Fruit fly (Drosophila melanogaster) whole organism, prepupa: ENCODE measurements around the gene CG17260.
A peak's percentile ranks its signal among the peaks of the same experiment; 100 is the strongest.

Source experiments
- CG10669 ChIP-seq: fragments of 200-800 bp; sonication (Bioruptor generic); optimal IDR thresholded peaks from 3 replicates; lab custom pipeline; 2018; ENCODE audit warnings: missing biosample characterization, mild to moderate bottlenecking, missing genetic modification characterization, moderate library complexity
- CG11294 ChIP-seq: fragments of 200-800 bp; sonication (Bioruptor generic); IDR thresholded peaks from 2 replicates; pipeline ENCODE4 v1.3.6; 2022; ENCODE audit warnings: missing biosample characterization, missing genetic modification characterization
- CG11762 ChIP-seq: fragments of 200-800 bp; sonication (Bioruptor generic); optimal IDR thresholded peaks from 3 replicates; lab custom pipeline; 2016; ENCODE audit warnings: missing biosample characterization, missing genetic modification characterization; ENCODE audit not compliant: insufficient read depth
- CG11902 ChIP-seq: fragments of 200-800 bp; sonication (Bioruptor generic); optimal IDR thresholded peaks from 3 replicates; lab custom pipeline; 2016; ENCODE audit warnings: missing biosample characterization, missing genetic modification characterization
- CG15336 ChIP-seq: fragments of 200-800 bp; sonication (Bioruptor generic); IDR thresholded peaks from 2 replicates; pipeline ENCODE4 v1.3.6; 2022; ENCODE audit warnings: missing biosample characterization, missing genetic modification characterization
- CG1621 ChIP-seq: fragments of 200-800 bp; sonication (Bioruptor generic); optimal IDR thresholded peaks from 3 replicates; lab custom pipeline; 2018; ENCODE audit warnings: missing biosample characterization, mild to moderate bottlenecking, missing genetic modification characterization
- CG16779 ChIP-seq: fragments of 200-800 bp; sonication (Bioruptor generic); optimal IDR thresholded peaks from 3 replicates; lab custom pipeline; 2017; ENCODE audit warnings: missing biosample characterization, mild to moderate bottlenecking, missing genetic modification characterization
- CG3032 ChIP-seq: fragments of 200-800 bp; optimal IDR thresholded peaks from 2 replicates; lab custom pipeline; 2019; ENCODE audit warnings: missing biosample characterization, mild to moderate bottlenecking, missing genetic modification characterization, moderate library complexity
- CG31627 ChIP-seq: fragments of 200-800 bp; sonication (Bioruptor generic); optimal IDR thresholded peaks from 3 replicates; lab custom pipeline; 2016; ENCODE audit warnings: missing biosample characterization, missing genetic modification characterization
- CG32006 ChIP-seq: fragments of 200-800 bp; sonication (Bioruptor generic); optimal IDR thresholded peaks from 3 replicates; lab custom pipeline; 2017; ENCODE audit warnings: missing biosample characterization, mild to moderate bottlenecking, missing genetic modification characterization
- CG34406 ChIP-seq: fragments of 200-800 bp; sonication (Bioruptor generic); optimal IDR thresholded peaks from 3 replicates; lab custom pipeline; 2016; ENCODE audit warnings: missing biosample characterization, missing genetic modification characterization
- CG3919 ChIP-seq: fragments of 200-800 bp; sonication (Bioruptor generic); optimal IDR thresholded peaks from 3 replicates; lab custom pipeline; 2016; ENCODE audit warnings: missing biosample characterization, missing genetic modification characterization
- CG4318 ChIP-seq: fragments of 200-800 bp; sonication (Bioruptor generic); optimal IDR thresholded peaks from 3 replicates; lab custom pipeline; 2017; ENCODE audit warnings: missing biosample characterization, mild to moderate bottlenecking, missing genetic modification characterization
- CG6163 ChIP-seq: fragments of 200-800 bp; sonication (Bioruptor generic); IDR thresholded peaks from 3 replicates; pipeline ENCODE4 v1.3.6; 2022; ENCODE audit warnings: missing biosample characterization, missing genetic modification characterization
- CG6276 ChIP-seq: fragments of 200-800 bp; sonication (Bioruptor generic); optimal IDR thresholded peaks from 2 replicates; lab custom pipeline; 2017; ENCODE audit warnings: missing biosample characterization, mild to moderate bottlenecking, missing genetic modification characterization
- CG6792 ChIP-seq: fragments of 200-800 bp; sonication (Bioruptor generic); optimal IDR thresholded peaks from 3 replicates; lab custom pipeline; 2016; ENCODE audit warnings: missing biosample characterization, missing genetic modification characterization
- CG6854 ChIP-seq: fragments of 200-800 bp; sonication (Bioruptor generic); optimal IDR thresholded peaks from 2 replicates; lab custom pipeline; 2017; ENCODE audit warnings: missing biosample characterization, mild to moderate bottlenecking, missing genetic modification characterization
- CG7368 ChIP-seq: fragments of 200-800 bp; sonication (Bioruptor generic); optimal IDR thresholded peaks from 3 replicates; lab custom pipeline; 2016; ENCODE audit warnings: missing biosample characterization, missing genetic modification characterization
- CG8119 ChIP-seq: fragments of 200-800 bp; sonication (Bioruptor generic); IDR thresholded peaks from 3 replicates; pipeline ENCODE4 v1.3.6; 2022; ENCODE audit warnings: missing biosample characterization, missing genetic modification characterization
- CG8632 ChIP-seq: fragments of 200-800 bp; sonication (Bioruptor generic); optimal IDR thresholded peaks from 3 replicates; lab custom pipeline; 2016; ENCODE audit warnings: missing biosample characterization, missing genetic modification characterization
- CG9139 ChIP-seq: fragments of 200-800 bp; sonication (Bioruptor generic); optimal IDR thresholded peaks from 3 replicates; lab custom pipeline; 2017; ENCODE audit warnings: missing biosample characterization, mild to moderate bottlenecking, missing genetic modification characterization
- Eip75B ChIP-seq: fragments of 200-800 bp; sonication (Bioruptor generic); optimal IDR thresholded peaks from 3 replicates; lab custom pipeline; 2016; ENCODE audit warnings: missing biosample characterization, missing genetic modification characterization
- Eip78C ChIP-seq: fragments of 200-800 bp; sonication (Bioruptor generic); peaks from one replicate; lab custom pipeline; 2016; ENCODE audit warnings: missing biosample characterization, missing genetic modification characterization
- Ets21C ChIP-seq: fragments of 200-800 bp; sonication (Bioruptor generic); optimal IDR thresholded peaks from 3 replicates; lab custom pipeline; 2016; ENCODE audit warnings: missing biosample characterization, missing genetic modification characterization
- Gug ChIP-seq: fragments of 200-800 bp; sonication (Bioruptor generic); IDR thresholded peaks from 2 replicates; pipeline ENCODE4 v1.3.6; 2022; ENCODE audit warnings: missing biosample characterization, missing genetic modification characterization
- Hr38 ChIP-seq: sonication (Bioruptor generic); optimal IDR thresholded peaks from 2 replicates; lab custom pipeline; 2016; ENCODE audit warnings: missing biosample characterization, missing genetic modification characterization
- Hr39 ChIP-seq: fragments of 200-800 bp; sonication (Bioruptor generic); optimal IDR thresholded peaks from 2 replicates; lab custom pipeline; 2016; ENCODE audit warnings: missing biosample characterization, missing genetic modification characterization
- Hr4 ChIP-seq: fragments of 200-800 bp; sonication (Bioruptor generic); optimal IDR thresholded peaks from 3 replicates; lab custom pipeline; 2016; ENCODE audit warnings: missing biosample characterization, missing genetic modification characterization
- Lpt ChIP-seq: fragments of 200-800 bp; sonication (Bioruptor generic); optimal IDR thresholded peaks from 3 replicates; lab custom pipeline; 2016; ENCODE audit warnings: missing biosample characterization, missing genetic modification characterization
- Met ChIP-seq: fragments of 200-800 bp; sonication (Bioruptor generic); optimal IDR thresholded peaks from 3 replicates; lab custom pipeline; 2016; ENCODE audit warnings: missing biosample characterization, missing genetic modification characterization
- Sox102F ChIP-seq: fragments of 200-800 bp; sonication (Bioruptor generic); optimal IDR thresholded peaks from 2 replicates; lab custom pipeline; 2016; ENCODE audit warnings: missing biosample characterization, mild to moderate bottlenecking, missing genetic modification characterization
- Sox14 ChIP-seq: fragments of 200-800 bp; sonication (Bioruptor generic); optimal IDR thresholded peaks from 3 replicates; lab custom pipeline; 2016; ENCODE audit warnings: missing biosample characterization, missing genetic modification characterization
- Sox15 ChIP-seq: fragments of 200-800 bp; sonication (Bioruptor generic); optimal IDR thresholded peaks from 3 replicates; lab custom pipeline; 2016; ENCODE audit warnings: missing biosample characterization, missing genetic modification characterization
- achi ChIP-seq: fragments of 200-800 bp; sonication (Bioruptor generic); optimal IDR thresholded peaks from 3 replicates; lab custom pipeline; 2016; ENCODE audit warnings: missing biosample characterization, missing genetic modification characterization
- acj6 ChIP-seq: fragments of 200-800 bp; sonication (Bioruptor generic); optimal IDR thresholded peaks from 3 replicates; lab custom pipeline; 2016; ENCODE audit warnings: missing biosample characterization, missing genetic modification characterization
- cyc ChIP-seq: fragments of 200-800 bp; sonication (Bioruptor generic); optimal IDR thresholded peaks from 3 replicates; lab custom pipeline; 2016; ENCODE audit warnings: missing biosample characterization, missing genetic modification characterization
- dac ChIP-seq: fragments of 200-800 bp; sonication (Bioruptor generic); optimal IDR thresholded peaks from 2 replicates; lab custom pipeline; 2017; ENCODE audit warnings: missing biosample characterization, mild to moderate bottlenecking, missing genetic modification characterization
- dsx ChIP-seq: fragments of 200-800 bp; optimal IDR thresholded peaks from 3 replicates; lab custom pipeline; 2019; ENCODE audit warnings: missing biosample characterization, mild to moderate bottlenecking, missing genetic modification characterization, moderate library complexity; ENCODE audit not compliant: poor library complexity, severe bottlenecking
- eg ChIP-seq: fragments of 200-800 bp; sonication (Bioruptor generic); IDR thresholded peaks from 3 replicates; pipeline ENCODE4 v1.3.6; 2022; ENCODE audit warnings: missing biosample characterization, missing genetic modification characterization
- esn ChIP-seq: fragments of 200-800 bp; sonication (Bioruptor generic); optimal IDR thresholded peaks from 2 replicates; lab custom pipeline; 2016; ENCODE audit warnings: missing biosample characterization, mild to moderate bottlenecking, missing genetic modification characterization, moderate library complexity
- fd59A ChIP-seq: fragments of 200-800 bp; sonication (Bioruptor generic); optimal IDR thresholded peaks from 2 replicates; lab custom pipeline; 2017; ENCODE audit warnings: missing biosample characterization, mild to moderate bottlenecking, missing genetic modification characterization, missing genetic modification reagents
- fd85E ChIP-seq: fragments of 200-800 bp; sonication (Bioruptor generic); optimal IDR thresholded peaks from 3 replicates; lab custom pipeline; 2016; ENCODE audit warnings: missing biosample characterization, missing genetic modification characterization
- fkh ChIP-seq: fragments of 200-800 bp; sonication (Bioruptor generic); optimal IDR thresholded peaks from 3 replicates; lab custom pipeline; 2017; ENCODE audit warnings: missing biosample characterization, mild to moderate bottlenecking, missing genetic modification characterization, moderate library complexity
- lz ChIP-seq: fragments of 200-800 bp; sonication (Bioruptor generic); optimal IDR thresholded peaks from 3 replicates; lab custom pipeline; 2016; ENCODE audit warnings: missing biosample characterization, missing genetic modification characterization
- net ChIP-seq: fragments of 200-800 bp; sonication (Bioruptor generic); optimal IDR thresholded peaks from 3 replicates; lab custom pipeline; 2016; ENCODE audit warnings: missing biosample characterization, missing genetic modification characterization
- pdm3 ChIP-seq: fragments of 200-800 bp; sonication (Bioruptor generic); optimal IDR thresholded peaks from 3 replicates; lab custom pipeline; 2016; ENCODE audit warnings: missing biosample characterization, missing genetic modification characterization
- spab ChIP-seq: fragments of 200-800 bp; sonication (Bioruptor generic); optimal IDR thresholded peaks from 2 replicates; lab custom pipeline; 2017; ENCODE audit warnings: missing biosample characterization, mild to moderate bottlenecking, missing genetic modification characterization, missing genetic modification reagents
- svp ChIP-seq: fragments of 200-800 bp; sonication (Bioruptor generic); peaks from one replicate; lab custom pipeline; 2016; ENCODE audit warnings: missing biosample characterization, missing genetic modification characterization
- vri ChIP-seq: fragments of 200-800 bp; sonication (Bioruptor generic); optimal IDR thresholded peaks from 3 replicates; lab custom pipeline; 2016; ENCODE audit warnings: missing biosample characterization, mild to moderate bottlenecking, missing genetic modification characterization

CG17260 gene

dm6 chr2L:3037153-3037579 lies at the start of gene CG17260, which contains the start of gene SerRS (continued):
- TF ChIP-seq CG3032 (tag; lab: Kevin White, UChicago) (peak; percentile 92), Eip75B (GFP tag; lab: Kevin White, UChicago) (no peak), achi (GFP tag; lab: Kevin White, UChicago) (peak; percentile 90), CG6163 (GFP tag; lab: Robert Waterston, UW) (peak; percentile 85), CG7368 (GFP tag; lab: Kevin White, UChicago) (no peak), fd85E (GFP tag; lab: Kevin White, UChicago) (no peak), CG3919 (GFP tag; lab: Kevin White, UChicago) (peak; percentile 94), CG32006 (peak; percentile 94)
- TF ChIP-seq, all 60 proteins: peak for 45

- no peak for TF ChIP-seq Eip75B (GFP tag; lab: Kevin White, UChicago)
- TF ChIP-seq Sox15 = peak; percentile 90
- TF ChIP-seq CG16779 (tag; lab: Kevin White, UChicago) = no peak
- no peak for TF ChIP-seq Hr38 (GFP tag; lab: Kevin White, UChicago)
- no peak for TF ChIP-seq pdm3 (GFP tag; lab: Kevin White, UChicago)
- peak; percentile 84 for TF ChIP-seq lz (GFP tag; lab: Kevin White, UChicago)
- TF ChIP-seq dsx (GFP tag; lab: Kevin White, UChicago) = no peak
- TF ChIP-seq CG11762 = peak; percentile 72
- no peak for TF ChIP-seq achi (GFP tag; lab: Kevin White, UChicago)
- peak; percentile 85 for TF ChIP-seq cyc
- TF ChIP-seq Hr4 (GFP tag; lab: Kevin White, UChicago) = no peak
- no peak for TF ChIP-seq fkh
- peak; percentile 87 for TF ChIP-seq esn (GFP tag; lab: Kevin White, UChicago)
- no peak for TF ChIP-seq CG6276 (GFP tag; lab: Kevin White, UChicago)
- TF ChIP-seq Met (GFP tag; lab: Kevin White, UChicago) = no peak
- no peak for TF ChIP-seq net (GFP tag; lab: Kevin White, UChicago)
- no peak for TF ChIP-seq Eip78C (GFP tag; lab: Kevin White, UChicago)
- TF ChIP-seq acj6 = peak; percentile 88
- TF ChIP-seq Sox102F = no peak
- TF ChIP-seq spab = no peak
- TF ChIP-seq CG11294 (GFP tag; lab: Robert Waterston, UW) = peak; percentile 82
- TF ChIP-seq Sox14 (GFP tag; lab: Kevin White, UChicago) = no peak
- no peak for TF ChIP-seq CG3919 (GFP tag; lab: Kevin White, UChicago)
- TF ChIP-seq CG8119 (GFP tag; lab: Robert Waterston, UW) = peak; percentile 61
- TF ChIP-seq CG15336 (GFP tag; lab: Robert Waterston, UW) = peak; percentile 67
- peak; percentile 90 for TF ChIP-seq CG31627 (GFP tag; lab: Kevin White, UChicago)
- TF ChIP-seq Lpt = no peak
- no peak for TF ChIP-seq CG9139 (GFP tag; lab: Kevin White, UChicago)
- no peak for TF ChIP-seq CG4318 (GFP tag; lab: Kevin White, UChicago)
- TF ChIP-seq CG8632 (GFP tag; lab: Kevin White, UChicago) = no peak
- peak; percentile 83 for TF ChIP-seq CG34406 (GFP tag; lab: Kevin White, UChicago)
- TF ChIP-seq vri = no peak
- TF ChIP-seq CG10669 (GFP tag; lab: Kevin White, UChicago) = no peak
- peak; percentile 82 for TF ChIP-seq CG6792
- peak; percentile 64 for TF ChIP-seq fd59A (GFP tag; lab: Kevin White, UChicago)
- TF ChIP-seq CG7368 (GFP tag; lab: Kevin White, UChicago) = no peak
- peak; percentile 70 for TF ChIP-seq dac (GFP tag; lab: Kevin White, UChicago)
- TF ChIP-seq Ets21C (GFP tag; lab: Kevin White, UChicago) = no peak
- peak; percentile 86 for TF ChIP-seq CG11902 (GFP tag; lab: Kevin White, UChicago)
- TF ChIP-seq CG6854 (GFP tag; lab: Kevin White, UChicago) = no peak
- TF ChIP-seq svp (GFP tag; lab: Kevin White, UChicago) = no peak
- peak; percentile 75 for TF ChIP-seq Gug (GFP tag; lab: Robert Waterston, UW)
- TF ChIP-seq Hr39 (GFP tag; lab: Kevin White, UChicago) = no peak
- peak; percentile 89 for TF ChIP-seq eg (GFP tag; lab: Robert Waterston, UW)
- TF ChIP-seq CG3032 (tag; lab: Kevin White, UChicago) = peak; percentile 88
- TF ChIP-seq CG1621 = peak; percentile 68
Observed at dm6 chr2L:2987681-2988381, 49.2 kb upstream of the CG17260 start, which contains the start of the genes Chd1 and Bem46. Chd1 (minus strand) TSS chr2L:2987723. Bem46 (plus strand) TSS chr2L:2988116.
